Worm (Caenorhabditis elegans): Measurements from ENCODE around the gene ZK897.10.

ZK897.10 gene

DNA sequence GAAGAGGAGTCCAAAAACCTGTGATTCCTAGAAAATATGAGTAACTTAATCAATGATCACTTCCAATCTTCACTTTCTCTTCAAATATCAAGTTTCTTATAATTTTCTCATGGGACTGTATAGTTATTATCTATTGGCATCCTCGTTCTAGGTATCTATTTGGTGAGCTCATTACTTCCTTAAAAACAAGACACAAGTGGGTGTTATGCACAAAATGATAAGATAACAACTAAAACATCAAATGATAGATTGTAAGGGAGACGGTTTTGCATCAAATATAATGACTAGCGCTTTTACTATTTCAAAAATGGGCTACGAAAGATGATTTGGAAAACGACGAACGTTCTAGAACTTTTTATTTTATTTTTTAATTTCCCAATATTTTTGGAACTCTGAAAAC, at the start of gene ZK897.10:
ZK897.10 (plus strand) TSS at position 285 of the 400 bp plus-strand sequence.
- TF ChIP-seq ceh-39 (tag; optimal IDR thresholded peaks at IDR 0.05) (no peak), unc-120 (tag; optimal IDR thresholded peaks at IDR 0.05; ENCODE audit: poor library complexity, severe bottlenecking) (no peak), ceh-43 (GFP tag; optimal IDR thresholded peaks at IDR 0.05) (no peak)

DNA sequence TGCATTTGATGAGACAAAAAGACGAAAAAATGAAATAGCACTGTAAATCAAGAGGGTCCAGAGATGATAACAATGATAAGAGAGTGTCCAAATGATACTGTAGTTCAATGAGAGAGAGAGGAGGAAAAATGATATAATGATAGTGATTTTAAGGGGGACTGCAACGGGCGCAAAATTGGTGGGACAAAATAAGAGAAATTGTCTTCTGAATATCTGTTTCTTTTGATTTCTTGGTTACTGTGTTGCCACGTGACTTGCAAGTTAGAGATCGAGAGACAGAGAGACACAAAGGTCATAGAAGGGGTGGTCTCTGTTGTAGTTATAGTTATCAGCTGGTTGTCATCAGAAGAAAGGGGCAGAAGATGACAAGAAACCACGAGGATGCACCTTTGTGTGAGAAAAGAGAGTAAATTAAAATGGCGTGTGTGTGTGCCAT, 49.2 kb upstream of the ZK897.10 start:
- no peak for TF ChIP-seq sem-2 (GFP tag; optimal IDR thresholded peaks at IDR 0.05)
- TF ChIP-seq elt-3 (tag; optimal IDR thresholded peaks at IDR 0.05), result peak; percentile 89

DNA sequence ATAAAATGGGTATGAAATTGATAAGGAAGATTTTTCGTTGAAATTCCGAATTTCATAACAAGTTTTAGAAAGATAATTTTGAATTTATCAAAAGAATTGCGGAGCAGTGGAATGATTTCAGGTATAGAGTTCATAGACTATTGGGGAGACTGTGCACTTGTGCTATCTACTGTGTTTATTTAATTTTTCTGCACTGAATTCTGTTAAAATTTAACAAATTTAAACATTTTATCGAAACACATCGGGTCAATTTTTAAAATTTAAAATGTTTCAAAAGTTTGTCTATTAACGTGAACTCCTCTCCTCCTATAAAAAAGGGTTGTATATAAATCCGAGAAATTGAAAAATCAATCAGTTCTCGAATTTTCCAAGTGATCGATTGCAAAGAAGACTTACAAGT, 47.6 kb upstream of the ZK897.10 start, which contains the start of gene C27D8.1:
C27D8.1 (plus strand) TSS at position 301 of the 400 bp plus-strand sequence.
- TF ChIP-seq ham-2 (GFP tag; optimal IDR thresholded peaks at IDR 0.05), result no peak
- no peak for TF ChIP-seq drap-1 (GFP tag; optimal IDR thresholded peaks at IDR 0.05)
- TF ChIP-seq mab-5 (tag; optimal IDR thresholded peaks at IDR 0.05), result no peak
- no peak for TF ChIP-seq tbx-8 (GFP tag; optimal IDR thresholded peaks at IDR 0.05)
- TF ChIP-seq nhr-237 (tag; optimal IDR thresholded peaks at IDR 0.05), result no peak
- no peak for TF ChIP-seq ces-1 (GFP tag; optimal IDR thresholded peaks at IDR 0.05)
- no peak for TF ChIP-seq ceh-43 (GFP tag; optimal IDR thresholded peaks at IDR 0.05)
- no peak for TF ChIP-seq ceh-39 (tag; optimal IDR thresholded peaks at IDR 0.05)
- no peak for TF ChIP-seq sptf-1 (tag; optimal IDR thresholded peaks at IDR 0.05)
- TF ChIP-seq zip-8 (tag; optimal IDR thresholded peaks at IDR 0.05), result no peak
- TF ChIP-seq lsy-2 (tag; optimal IDR thresholded peaks at IDR 0.05), result no peak
- no peak for TF ChIP-seq cnd-1 (tag; optimal IDR thresholded peaks at IDR 0.05)
- no peak for TF ChIP-seq nhr-76 (tag; optimal IDR thresholded peaks at IDR 0.05)

DNA sequence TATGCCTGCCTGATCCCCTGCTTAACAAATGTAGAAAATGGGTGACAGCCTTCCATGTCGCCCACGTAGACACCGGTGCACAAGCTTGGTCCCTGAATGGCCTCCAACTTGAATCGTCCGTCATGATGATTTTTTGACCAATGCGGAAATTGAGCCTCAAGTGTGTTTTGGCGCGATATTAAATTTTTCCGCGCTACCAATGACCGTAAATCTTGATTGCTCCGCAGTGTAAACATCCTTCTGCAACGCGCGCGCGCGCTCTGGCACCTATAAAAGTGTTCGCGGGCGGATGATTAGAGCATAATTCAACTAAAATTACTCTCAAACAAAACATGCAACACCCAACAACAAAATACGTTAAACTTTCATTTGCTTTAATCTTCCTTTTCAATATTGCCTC, 45.5 kb upstream of the ZK897.10 start, which contains the start of gene idpp-7:
idpp-7 (plus strand) TSS at position 301 of the 400 bp plus-strand sequence.
- TF ChIP-seq ham-2 (GFP tag; optimal IDR thresholded peaks at IDR 0.05) (no peak), ztf-11 (tag; optimal IDR thresholded peaks at IDR 0.05) (no peak), mls-2 (tag; optimal IDR thresholded peaks at IDR 0.05) (no peak), ceh-39 (tag; optimal IDR thresholded peaks at IDR 0.05) (no peak), sptf-1 (tag; optimal IDR thresholded peaks at IDR 0.05) (no peak), unc-62 (GFP tag; optimal IDR thresholded peaks at IDR 0.05) (no peak), cnd-1 (tag; optimal IDR thresholded peaks at IDR 0.05) (no peak), nhr-237 (tag; optimal IDR thresholded peaks at IDR 0.05) (no peak), drap-1 (GFP tag; optimal IDR thresholded peaks at IDR 0.05) (no peak), ces-1 (GFP tag; optimal IDR thresholded peaks at IDR 0.05) (no peak), lsy-2 (tag; optimal IDR thresholded peaks at IDR 0.05) (no peak), nhr-76 (tag; optimal IDR thresholded peaks at IDR 0.05) (no peak)

DNA sequence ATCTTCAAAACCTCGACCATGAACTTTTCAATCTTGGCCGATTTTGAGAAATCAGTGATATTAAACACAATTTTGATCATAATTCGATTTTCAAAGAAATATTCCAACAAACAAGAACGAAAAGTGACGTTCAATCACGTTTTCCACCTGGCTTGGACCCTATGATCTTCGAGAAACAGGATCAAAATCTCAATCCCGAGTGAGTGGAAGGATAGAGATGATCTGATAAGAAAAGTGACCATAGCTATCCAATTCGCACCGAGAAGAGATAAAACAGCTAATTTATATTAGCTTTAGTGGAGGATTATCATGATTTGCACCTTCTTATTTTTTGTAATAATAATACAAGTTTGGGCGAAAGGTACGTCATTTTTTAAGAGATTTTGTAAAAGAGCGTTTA, 44.0 kb upstream of the ZK897.10 start, which contains the start of gene T23F6.2:
T23F6.2 (plus strand) TSS at position 251 of the 400 bp plus-strand sequence.
- no peak for TF ChIP-seq ceh-43 (GFP tag; optimal IDR thresholded peaks at IDR 0.05)
- TF ChIP-seq elt-1 (tag; optimal IDR thresholded peaks at IDR 0.05; ENCODE audit: borderline replicate concordance, insufficient read depth), result peak; percentile 47
- TF ChIP-seq ham-2 (GFP tag; optimal IDR thresholded peaks at IDR 0.05), result no peak
- TF ChIP-seq bed-3 (GFP tag; optimal IDR thresholded peaks at IDR 0.05), result no peak
- TF ChIP-seq blmp-1 (tag; optimal IDR thresholded peaks at IDR 0.05), result no peak
- no peak for TF ChIP-seq lsy-2 (tag; optimal IDR thresholded peaks at IDR 0.05)

DNA sequence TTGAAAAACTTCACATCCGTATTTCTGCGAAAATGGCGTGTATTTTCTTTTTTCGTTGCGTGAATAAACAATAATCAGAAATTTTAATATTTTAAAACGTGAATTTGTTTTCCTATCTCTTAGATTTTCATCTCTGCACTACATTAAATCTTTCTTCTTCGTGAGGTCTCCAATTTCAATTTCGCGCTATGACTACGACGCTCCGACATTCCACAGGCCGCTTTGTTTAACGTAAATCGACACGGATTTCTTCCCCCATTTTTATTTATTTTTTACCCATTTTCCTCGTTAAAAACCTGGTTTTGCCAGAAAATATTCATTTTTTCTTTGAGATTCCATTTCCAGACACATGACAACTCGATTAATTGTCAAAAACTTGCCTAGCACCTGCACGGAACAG, 40.5 kb upstream of the ZK897.10 start, which contains the start of the genes T23F6.3 and rbd-1:
T23F6.3 (minus strand) TSS at position 120 of the 400 bp plus-strand sequence.
rbd-1 (plus strand) TSS at position 346 of the 400 bp plus-strand sequence.
- TF ChIP-seq sem-2 (GFP tag; optimal IDR thresholded peaks at IDR 0.05), result no peak
- peak; percentile 81 for TF ChIP-seq mep-1 (tag; optimal IDR thresholded peaks at IDR 0.05)
- no peak for TF ChIP-seq ceh-83 (GFP tag; optimal IDR thresholded peaks at IDR 0.05)
- TF ChIP-seq ceh-39 (tag; optimal IDR thresholded peaks at IDR 0.05), result no peak
- TF ChIP-seq blmp-1 (tag; optimal IDR thresholded peaks at IDR 0.05), result no peak
- TF ChIP-seq nhr-76 (tag; optimal IDR thresholded peaks at IDR 0.05), result no peak
- no peak for TF ChIP-seq zip-8 (tag; optimal IDR thresholded peaks at IDR 0.05)
- TF ChIP-seq lin-13 (tag; optimal IDR thresholded peaks at IDR 0.05), result peak; percentile 74
- TF ChIP-seq ces-1 (GFP tag; optimal IDR thresholded peaks at IDR 0.05), result no peak
- peak; percentile 5 for TF ChIP-seq hlh-1 (tag; optimal IDR thresholded peaks at IDR 0.05)
- TF ChIP-seq elt-3 (tag; optimal IDR thresholded peaks at IDR 0.05), result no peak
- TF ChIP-seq sptf-1 (tag; optimal IDR thresholded peaks at IDR 0.05), result peak; percentile 71
- TF ChIP-seq M03D4.4 (tag; optimal IDR thresholded peaks at IDR 0.05), result peak; percentile 10
- peak; percentile 78 for TF ChIP-seq lsy-2 (tag; optimal IDR thresholded peaks at IDR 0.05)
- no peak for TF ChIP-seq unc-62 (GFP tag; optimal IDR thresholded peaks at IDR 0.05)
- no peak for TF ChIP-seq ceh-43 (GFP tag; optimal IDR thresholded peaks at IDR 0.05)
- TF ChIP-seq nhr-2 (tag; optimal IDR thresholded peaks at IDR 0.05), result no peak
- TF ChIP-seq mls-2 (tag; optimal IDR thresholded peaks at IDR 0.05), result no peak
- TF ChIP-seq nhr-237 (tag; optimal IDR thresholded peaks at IDR 0.05), result peak; percentile 81
- peak; percentile 73 for TF ChIP-seq pha-4 (tag; optimal IDR thresholded peaks at IDR 0.05)
- TF ChIP-seq unc-39 (tag; optimal IDR thresholded peaks at IDR 0.05), result no peak
- TF ChIP-seq bed-3 (GFP tag; optimal IDR thresholded peaks at IDR 0.05), result no peak
- no peak for TF ChIP-seq snpc-4 (tag; optimal IDR thresholded peaks at IDR 0.05)
- peak; percentile 41 for TF ChIP-seq drap-1 (GFP tag; optimal IDR thresholded peaks at IDR 0.05)
- TF ChIP-seq mab-5 (tag; optimal IDR thresholded peaks at IDR 0.05), result peak; percentile 40
- no peak for TF ChIP-seq unc-120 (tag; optimal IDR thresholded peaks at IDR 0.05; ENCODE audit: poor library complexity, severe bottlenecking)

Data from whole organism, mixed stage, embryonic.